Worm (Caenorhabditis elegans) whole organism, L4/young adult: ENCODE measurements around the gene C45G9.2.

Experiments
- W03F9.2 ChIP-seq: fragments of 150-350 bp; optimal IDR thresholded peaks from 2 replicates; lab custom pipeline; 2014; ENCODE audit warnings: missing biosample characterization, missing genetic modification characterization
- dao-5 ChIP-seq: sonication (generic microtip); optimal IDR thresholded peaks from 2 replicates; lab custom pipeline; 2016; ENCODE audit warnings: missing genotype, missing genetic modification characterization, moderate library complexity, missing compliant biosample characterization
- him-1 ChIP-seq: sonication (generic microtip); optimal IDR thresholded peaks from 2 replicates; lab custom pipeline; 2016; ENCODE audit warnings: missing genotype, missing genetic modification reagents, missing genetic modification characterization, missing compliant biosample characterization

DNA sequence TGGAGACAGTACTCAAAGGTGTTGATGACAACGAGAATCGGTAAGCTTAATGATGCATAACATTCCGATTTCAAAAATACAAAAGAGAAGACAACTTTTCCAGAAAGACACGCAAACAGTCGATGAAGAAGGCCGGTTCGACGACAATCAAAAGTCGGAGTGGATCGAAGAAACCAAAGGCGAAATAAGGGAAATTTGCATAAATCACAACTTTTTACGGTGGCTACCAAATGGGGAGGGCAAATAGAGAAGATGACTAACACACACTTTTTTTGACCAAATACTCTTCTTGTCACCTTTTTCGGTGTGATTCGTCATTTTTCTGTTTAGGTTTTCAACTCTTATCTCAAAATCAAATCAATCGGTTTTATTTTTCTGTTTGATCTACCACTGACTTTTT lies 32.7 kb upstream of the C45G9.2 start, which contains the start of gene C45G9.6:
- TF ChIP-seq W03F9.2 (tag; lab: Kevin White, UChicago) = no peak
- no peak for TF ChIP-seq him-1 (tag; lab: Kevin White, UChicago)
- no peak for TF ChIP-seq dao-5 (tag; lab: Kevin White, UChicago)
